Worm (Caenorhabditis elegans) whole organism, midembryonic: ENCODE results near the gene hst-3.2.

Experiments
- flt-1 ChIP-seq: fragments of 200-800 bp; sonication (Bioruptor generic); IDR thresholded peaks from 2 replicates; pipeline ENCODE4 v1.3.6; 2022; ENCODE audit warnings: missing genetic modification characterization, missing compliant biosample characterization
- med-1 ChIP-seq: sonication (generic microtip); optimal IDR thresholded peaks from 2 replicates; lab custom pipeline; 2017; ENCODE audit warnings: missing genetic modification characterization, mild to moderate bottlenecking, missing compliant biosample characterization, antibody characterized with exemption, missing genetic modification reagents; ENCODE audit not compliant: insufficient read depth
- tab-1 ChIP-seq: fragments of 200-800 bp; sonication (Bioruptor generic); IDR thresholded peaks from 2 replicates; pipeline ENCODE4 v1.3.6; 2022; ENCODE audit warnings: missing genetic modification characterization, missing compliant biosample characterization

- TF ChIP-seq tab-1 (GFP tag; lab: Robert Waterston, UW) (no peak), med-1 (GFP tag; lab: Kevin White, UChicago) (no peak), flt-1 (no peak)
Measured at ce11 chrX:2923888-2924287, at the start of gene hst-3.2.
